Fruit fly (Drosophila melanogaster): ENCODE results near the gene CG42692.

The CG42692 gene

DNA sequence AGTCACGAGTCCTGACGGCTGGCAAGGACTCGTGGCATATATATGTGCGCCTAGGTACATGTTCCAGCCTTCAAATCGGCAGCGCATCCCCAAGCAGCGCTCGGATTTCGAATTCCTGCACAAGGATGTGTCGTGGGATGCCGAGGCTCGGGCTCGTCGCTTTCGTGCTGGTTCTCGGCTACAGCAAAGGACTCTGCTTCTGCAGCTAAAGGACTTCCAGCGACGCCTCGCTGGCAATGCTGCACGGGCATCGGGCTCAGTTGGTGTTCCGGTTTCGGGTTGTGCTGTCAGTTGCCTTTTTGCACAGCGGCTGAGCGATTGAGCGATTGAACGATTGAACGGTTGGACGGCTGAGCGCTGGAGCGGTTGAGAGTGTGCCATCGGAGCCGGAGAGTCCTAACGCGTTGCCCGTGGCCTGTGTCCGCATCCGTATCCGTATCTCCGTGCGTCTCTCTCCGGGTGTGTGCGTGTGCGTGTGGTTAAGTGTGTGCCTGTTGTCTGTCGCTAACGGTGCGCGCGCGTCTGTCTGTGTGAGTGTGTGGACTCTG, 32.1 kb downstream of the CG42692 start, which contains the start of gene nAChRalpha5 (continued):
- TF ChIP-seq toy (GFP tag; IDR thresholded peaks at IDR 0.05): no peak
- no peak for TF ChIP-seq fd3F (GFP tag; optimal IDR thresholded peaks at IDR 0.05)
- TF ChIP-seq CG15073 (GFP tag; optimal IDR thresholded peaks at IDR 0.05): no peak
- TF ChIP-seq fru (optimal IDR thresholded peaks at IDR 0.05): no peak
- no peak for TF ChIP-seq Lpt (GFP tag; optimal IDR thresholded peaks at IDR 0.05)
- peak; percentile 25 for TF ChIP-seq Fer1 (GFP tag; optimal IDR thresholded peaks at IDR 0.05)
- no peak for TF ChIP-seq da (GFP tag; optimal IDR thresholded peaks at IDR 0.05)

DNA sequence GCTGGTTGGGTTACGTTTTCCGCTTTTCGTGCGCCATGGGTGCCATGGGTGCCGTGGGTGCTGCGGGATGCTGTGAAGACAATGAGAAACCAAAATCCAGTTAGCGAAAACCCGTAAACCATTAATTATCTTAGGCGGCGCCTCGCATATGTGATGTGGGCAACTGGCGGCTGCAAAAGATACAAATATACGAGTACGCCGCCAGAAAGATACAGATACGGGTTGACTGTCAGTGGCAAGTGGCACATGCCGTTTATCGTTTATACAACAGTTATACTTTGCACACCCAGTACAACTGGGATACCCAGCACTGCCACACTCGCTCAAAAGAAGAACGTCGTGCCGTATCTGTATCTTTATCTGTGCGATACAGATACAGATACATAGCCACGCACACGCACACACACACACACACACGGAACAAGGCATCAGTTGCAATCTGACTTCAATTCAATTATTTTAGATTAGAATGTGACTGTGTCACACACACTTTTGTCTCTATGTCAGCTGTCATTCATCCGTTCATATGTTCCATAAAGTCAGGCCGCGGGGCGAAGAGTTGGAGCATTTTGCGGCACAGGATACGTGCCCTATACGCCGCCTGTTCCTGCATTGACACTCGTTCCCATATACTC, 37.8 kb downstream of the CG42692 start:
- TF ChIP-seq Ets65A (GFP tag) (peak; percentile 72), tll (GFP tag; optimal IDR thresholded peaks at IDR 0.05) (peak in 1 of 2 experiments; percentile 17), NC2α (GFP tag; optimal IDR thresholded peaks at IDR 0.05) (no peak), Lim3 (GFP tag; IDR thresholded peaks at IDR 0.05) (0 out of 2 replicates have a peak, but pooled peaks have one; percentile 6), CG15479 (GFP tag; optimal IDR thresholded peaks at IDR 0.05) (peak; percentile 92), cg (GFP tag; optimal IDR thresholded peaks at IDR 0.05) (peak; percentile 61), gcm (GFP tag; optimal IDR thresholded peaks at IDR 0.05) (peak; percentile 67), Camta (GFP tag; optimal IDR thresholded peaks at IDR 0.05) (no peak), Hr39 (optimal IDR thresholded peaks at IDR 0.05) (no peak)

DNA sequence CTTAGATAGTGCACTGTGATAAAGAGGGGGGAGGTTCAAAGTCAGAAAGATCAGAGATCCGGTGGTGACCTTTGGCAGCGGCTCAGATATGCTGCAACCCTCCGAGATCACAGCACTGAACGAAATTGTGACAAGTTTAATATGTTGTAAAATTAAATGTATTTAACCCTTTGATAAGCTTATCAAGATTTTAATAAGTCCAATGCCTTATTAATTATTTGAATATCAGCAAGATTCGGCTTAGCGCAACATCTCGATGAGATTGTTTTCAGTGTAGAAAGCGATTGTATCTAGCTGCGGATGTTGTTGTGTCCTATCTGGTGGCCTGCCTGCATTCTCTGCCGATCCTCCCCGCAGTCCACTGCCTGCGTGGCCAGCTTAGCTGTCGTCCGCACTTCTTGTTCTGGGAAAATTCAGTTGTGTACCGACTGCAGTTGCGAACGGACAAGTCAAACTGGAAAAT, 39.3 kb downstream of the CG42692 start, which contains the start of gene NimC4:
NimC4 (plus strand) TSS at position 413 of the 463 bp plus-strand sequence.
- TF ChIP-seq CG11723 (GFP tag; optimal IDR thresholded peaks at IDR 0.05): peak; percentile 35
- peak; percentile 61 for TF ChIP-seq CG4854 (GFP tag; optimal IDR thresholded peaks at IDR 0.05)
- 0 out of 2 replicates have a peak, but pooled peaks have one; percentile 35 for TF ChIP-seq toy (GFP tag; IDR thresholded peaks at IDR 0.05)
- peak; percentile 20 for TF ChIP-seq nom (GFP tag; optimal IDR thresholded peaks at IDR 0.05)
- TF ChIP-seq Sry-β (GFP tag; optimal IDR thresholded peaks at IDR 0.05): peak; percentile 6
- TF ChIP-seq HLHmδ (GFP tag; optimal IDR thresholded peaks at IDR 0.05): no peak
- TF ChIP-seq Vsx1 (GFP tag; optimal IDR thresholded peaks at IDR 0.05): peak; percentile 26
- TF ChIP-seq sug (tag; optimal IDR thresholded peaks at IDR 0.05): no peak
- peak in 1 of 3 experiments; percentile 94 for TF ChIP-seq lola (GFP tag; optimal IDR thresholded peaks at IDR 0.05)
- no peak for TF ChIP-seq pan (optimal IDR thresholded peaks at IDR 0.05)
- peak in 1 of 2 experiments; percentile 58 for TF ChIP-seq pan (GFP tag; optimal IDR thresholded peaks at IDR 0.05 in 1 of 2, IDR thresholded peaks at IDR 0.05 in 1 of 2)
- peak; percentile 14 to 84 for TF ChIP-seq Hr51 (GFP tag; optimal IDR thresholded peaks at IDR 0.05)
- peak; percentile 65 for TF ChIP-seq lmd (GFP tag; IDR thresholded peaks at IDR 0.05)
- no peak for TF ChIP-seq HmgZ (tag; optimal IDR thresholded peaks at IDR 0.05)
- TF ChIP-seq CG3995 (GFP tag; optimal IDR thresholded peaks at IDR 0.05): no peak
- TF ChIP-seq CoRest (tag; optimal IDR thresholded peaks at IDR 0.05): peak; percentile 66
- TF ChIP-seq Nf-YB (GFP tag; optimal IDR thresholded peaks at IDR 0.05): peak; percentile 58
- no peak for TF ChIP-seq Fer3 (tag; optimal IDR thresholded peaks at IDR 0.05)
- TF ChIP-seq CG10462 (GFP tag; optimal IDR thresholded peaks at IDR 0.05): peak; percentile 82
- peak; percentile 88 for TF ChIP-seq croc (GFP tag; conservative IDR thresholded peaks at IDR 0.05)
- no peak for TF ChIP-seq scrt (GFP tag; optimal IDR thresholded peaks at IDR 0.05)
- TF ChIP-seq CG11695 (GFP tag; IDR thresholded peaks at IDR 0.05): peak; percentile 64; the same call in 2 of the 3 replicates
- peak; percentile 33 for TF ChIP-seq tup (GFP tag; optimal IDR thresholded peaks at IDR 0.05)
- peak; percentile 75 for TF ChIP-seq Side (GFP tag; optimal IDR thresholded peaks at IDR 0.05)
- no peak for TF ChIP-seq Dek (tag; optimal IDR thresholded peaks at IDR 0.05)
- TF ChIP-seq CG13424 (tag; optimal IDR thresholded peaks at IDR 0.05): peak; percentile 61
- TF ChIP-seq CG12219 (GFP tag; optimal IDR thresholded peaks at IDR 0.05): peak; percentile 67
- peak; percentile 59; the same call in 1 of the 2 replicates for TF ChIP-seq Gsc (GFP tag; IDR thresholded peaks at IDR 0.05)
- TF ChIP-seq lbe (GFP tag; optimal IDR thresholded peaks at IDR 0.05): no peak
- TF ChIP-seq Dip3 (GFP tag; optimal IDR thresholded peaks at IDR 0.05): no peak
- no peak for TF ChIP-seq Jarid2 (GFP tag; optimal IDR thresholded peaks at IDR 0.05)
